Worm (Caenorhabditis elegans) whole organism, late embryonic: ENCODE data around the gene seb-3.

Experiments used
- C08G9.2 ChIP-seq: sonication (generic microtip); optimal IDR thresholded peaks from 2 replicates; lab custom pipeline; 2016; ENCODE audit warnings: mild to moderate bottlenecking, missing genetic modification characterization, moderate library complexity, missing compliant biosample characterization
- ama-1 ChIP-seq: fragments of 150-350 bp; optimal IDR thresholded peaks from 2 replicates; lab custom pipeline; 2014
- ceh-18 ChIP-seq: sonication (generic microtip); optimal IDR thresholded peaks from 2 replicates; lab custom pipeline; 2016; ENCODE audit warnings: missing genetic modification characterization, missing compliant biosample characterization
- ceh-19 ChIP-seq: fragments of 200-800 bp; sonication (Bioruptor generic); optimal IDR thresholded peaks from 2 replicates; lab custom pipeline; 2018; ENCODE audit warnings: mild to moderate bottlenecking, missing genetic modification characterization, missing compliant biosample characterization
- ceh-2 ChIP-seq: sonication (generic microtip); optimal IDR thresholded peaks from 2 replicates; lab custom pipeline; 2016; ENCODE audit warnings: missing genotype, missing genetic modification characterization, missing compliant biosample characterization
- ceh-22 ChIP-seq: sonication (generic microtip); optimal IDR thresholded peaks from 2 replicates; lab custom pipeline; 2017; ENCODE audit warnings: missing biosample characterization, missing genetic modification characterization
- ceh-24 ChIP-seq: sonication (generic microtip); optimal IDR thresholded peaks from 2 replicates; lab custom pipeline; 2016; ENCODE audit warnings: mild to moderate bottlenecking, missing genetic modification characterization, missing compliant biosample characterization
- ceh-30 ChIP-seq: fragments of 150-350 bp; optimal IDR thresholded peaks from 2 replicates; lab custom pipeline; 2014; ENCODE audit warnings: missing biosample characterization, missing genetic modification characterization
- ceh-31 ChIP-seq: sonication (generic microtip); optimal IDR thresholded peaks from 2 replicates; lab custom pipeline; 2016; ENCODE audit warnings: missing genetic modification characterization, missing compliant biosample characterization
- ceh-45 ChIP-seq: fragments of 200-800 bp; sonication (Bioruptor generic); IDR thresholded peaks from 2 replicates; pipeline ENCODE4 v1.3.6; 2022; ENCODE audit warnings: missing genetic modification reagents, missing genetic modification characterization, missing compliant biosample characterization
- ceh-48 ChIP-seq: sonication (generic microtip); optimal IDR thresholded peaks from 2 replicates; lab custom pipeline; 2016; ENCODE audit warnings: missing genetic modification characterization, inconsistent platforms, missing compliant biosample characterization
- che-1 ChIP-seq: sonication (generic microtip); optimal IDR thresholded peaks from 2 replicates; lab custom pipeline; 2016; ENCODE audit warnings: mild to moderate bottlenecking, missing genetic modification characterization, missing compliant biosample characterization
- dmd-4 ChIP-seq: sonication (generic microtip); optimal IDR thresholded peaks from 2 replicates; lab custom pipeline; 2016; ENCODE audit warnings: borderline replicate concordance, missing genetic modification characterization, missing compliant biosample characterization
- elt-2 ChIP-seq: sonication (generic microtip); optimal IDR thresholded peaks from 2 replicates; lab custom pipeline; 2016; ENCODE audit warnings: missing genetic modification reagents, missing genetic modification characterization, missing compliant biosample characterization
- elt-4 ChIP-seq: sonication (generic microtip); optimal IDR thresholded peaks from 2 replicates; lab custom pipeline; 2016; ENCODE audit warnings: missing genetic modification characterization, missing compliant biosample characterization
- ets-4 ChIP-seq: sonication (generic microtip); optimal IDR thresholded peaks from 2 replicates; lab custom pipeline; 2016; ENCODE audit warnings: missing genetic modification characterization, missing compliant biosample characterization
- eyg-1 ChIP-seq: sonication (generic microtip); optimal IDR thresholded peaks from 2 replicates; lab custom pipeline; 2016; ENCODE audit warnings: missing genotype, missing genetic modification characterization, missing compliant biosample characterization
- gmeb-2 ChIP-seq: sonication (generic microtip); optimal IDR thresholded peaks from 2 replicates; lab custom pipeline; 2016; ENCODE audit warnings: missing genetic modification characterization, inconsistent platforms, missing compliant biosample characterization
- hlh-13 ChIP-seq: fragments of 200-800 bp; sonication (Bioruptor generic); optimal IDR thresholded peaks from 2 replicates; lab custom pipeline; 2018; ENCODE audit warnings: mild to moderate bottlenecking, missing genetic modification characterization, missing compliant biosample characterization
- hlh-30 ChIP-seq: sonication (generic microtip); optimal IDR thresholded peaks from 2 replicates; lab custom pipeline; 2017; ENCODE audit warnings: antibody characterized with exemption, missing genetic modification characterization, missing compliant biosample characterization; ENCODE audit not compliant: insufficient read depth
- hlh-8 ChIP-seq: sonication (generic microtip); optimal IDR thresholded peaks from 2 replicates; lab custom pipeline; 2016; ENCODE audit warnings: missing genotype, missing genetic modification characterization, missing compliant biosample characterization
- madf-2 ChIP-seq: sonication (generic microtip); optimal IDR thresholded peaks from 2 replicates; lab custom pipeline; 2017; ENCODE audit warnings: missing genetic modification characterization, missing compliant biosample characterization
- nfya-1 ChIP-seq: sonication (generic microtip); optimal IDR thresholded peaks from 2 replicates; lab custom pipeline; 2017; ENCODE audit warnings: missing genetic modification characterization, mild to moderate bottlenecking, missing compliant biosample characterization, antibody characterized with exemption, moderate library complexity
- nhr-11 ChIP-seq: fragments of 150-350 bp; optimal IDR thresholded peaks from 2 replicates; lab custom pipeline; 2014; ENCODE audit warnings: missing biosample characterization, missing genetic modification characterization
- npax-4 ChIP-seq: sonication (generic microtip); optimal IDR thresholded peaks from 2 replicates; lab custom pipeline; 2016; ENCODE audit warnings: missing genetic modification characterization, missing compliant biosample characterization
- odd-2 ChIP-seq: sonication (generic microtip); optimal IDR thresholded peaks from 2 replicates; lab custom pipeline; 2017; ENCODE audit warnings: antibody characterized with exemption, mild to moderate bottlenecking, missing genetic modification characterization, missing compliant biosample characterization
- pat-9 ChIP-seq: fragments of 200-800 bp; sonication (Bioruptor generic); optimal IDR thresholded peaks from 2 replicates; lab custom pipeline; 2018; ENCODE audit warnings: mild to moderate bottlenecking, missing genetic modification characterization, moderate library complexity, missing compliant biosample characterization
- pax-1 ChIP-seq: fragments of 150-350 bp; optimal IDR thresholded peaks from 2 replicates; lab custom pipeline; 2014; ENCODE audit warnings: missing biosample characterization, missing genetic modification characterization
- pha-2 ChIP-seq: sonication (generic microtip); optimal IDR thresholded peaks from 2 replicates; lab custom pipeline; 2017; ENCODE audit warnings: mild to moderate bottlenecking, missing genetic modification characterization, missing compliant biosample characterization
- pqm-1 ChIP-seq: sonication (generic microtip); optimal IDR thresholded peaks from 2 replicates; lab custom pipeline; 2016; ENCODE audit warnings: missing genetic modification characterization, missing compliant biosample characterization
- ref-2 ChIP-seq: sonication (generic microtip); optimal IDR thresholded peaks from 2 replicates; lab custom pipeline; 2016; ENCODE audit warnings: missing genetic modification characterization, missing compliant biosample characterization
- rnt-1 ChIP-seq: sonication (generic microtip); optimal IDR thresholded peaks from 2 replicates; lab custom pipeline; 2016; ENCODE audit warnings: missing genetic modification characterization, missing compliant biosample characterization
- sox-2 ChIP-seq: fragments of 200-800 bp; sonication (Bioruptor generic); IDR thresholded peaks from 2 replicates; pipeline ENCODE4 v1.3.6; 2022; ENCODE audit warnings: missing genetic modification reagents, missing genetic modification characterization, missing compliant biosample characterization
- tbx-2 ChIP-seq: sonication (generic microtip); optimal IDR thresholded peaks from 2 replicates; lab custom pipeline; 2016; ENCODE audit warnings: missing genetic modification characterization, missing compliant biosample characterization
- unc-3 ChIP-seq, 2 experiments: fragments of 200-800 bp in 1 of 2; sonication (Bioruptor generic) in 1 of 2; sonication (generic microtip) in 1 of 2; conservative IDR thresholded peaks in 1 of 2; optimal IDR thresholded peaks in 1 of 2; 2 replicates each; pipeline versions ENCODE4 v1.3.6 to Lab custom; 2016 to 2022; ENCODE audit warnings: missing compliant biosample characterization in 2 of 2, missing genetic modification characterization in 2 of 2, missing genetic modification reagents in 1 of 2
- unc-42 ChIP-seq: sonication (generic microtip); optimal IDR thresholded peaks from 2 replicates; lab custom pipeline; 2016; ENCODE audit warnings: missing genotype, missing genetic modification characterization, missing compliant biosample characterization
- unc-55 ChIP-seq: sonication (generic microtip); optimal IDR thresholded peaks from 2 replicates; lab custom pipeline; 2017; ENCODE audit warnings: missing biosample characterization, missing genetic modification reagents, missing genetic modification characterization
- unc-86 ChIP-seq: sonication (generic microtip); optimal IDR thresholded peaks from 2 replicates; lab custom pipeline; 2016; ENCODE audit warnings: missing genetic modification characterization, missing compliant biosample characterization

seb-3 gene

DNA sequence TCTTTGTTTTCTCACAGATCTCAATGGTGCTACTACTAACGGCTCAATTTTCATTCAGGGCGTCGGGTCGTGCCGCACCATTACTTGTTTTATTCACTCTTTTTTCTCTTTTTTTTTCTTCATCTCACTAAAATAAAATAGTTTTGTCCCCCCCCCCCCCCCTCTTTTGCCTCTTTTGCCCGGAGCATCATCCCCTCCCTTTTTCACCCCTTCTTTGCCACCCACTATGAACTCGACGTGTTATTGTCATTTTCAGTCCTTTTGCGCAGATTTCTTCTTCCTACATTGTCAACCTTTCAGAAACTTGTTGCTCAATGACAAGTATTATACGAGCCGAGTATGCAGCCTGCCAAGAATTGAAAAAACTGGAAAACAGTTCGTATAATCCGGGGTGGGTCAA lies at the start of gene seb-3:
TSS of gene seb-3 (plus strand) at position 301 of the 400 bp plus-strand sequence.
- TF ChIP-seq unc-86 (tag; lab: Kevin White, UChicago) (no peak), ceh-45 (GFP tag; lab: Robert Waterston, UW) (no peak), elt-2 (tag; lab: Kevin White, UChicago) (no peak), npax-4 (tag; lab: Kevin White, UChicago) (no peak), sox-2 (GFP tag; lab: Robert Waterston, UW) (no peak), ceh-22 (tag; lab: Kevin White, UChicago) (no peak), ceh-19 (GFP tag; lab: Kevin White, UChicago) (no peak), nhr-11 (tag; lab: Kevin White, UChicago) (no peak), C08G9.2 (tag; lab: Kevin White, UChicago) (no peak), ceh-2 (tag; lab: Kevin White, UChicago) (no peak), hlh-8 (tag; lab: Kevin White, UChicago) (no peak), odd-2 (no peak), dmd-4 (no peak)

DNA sequence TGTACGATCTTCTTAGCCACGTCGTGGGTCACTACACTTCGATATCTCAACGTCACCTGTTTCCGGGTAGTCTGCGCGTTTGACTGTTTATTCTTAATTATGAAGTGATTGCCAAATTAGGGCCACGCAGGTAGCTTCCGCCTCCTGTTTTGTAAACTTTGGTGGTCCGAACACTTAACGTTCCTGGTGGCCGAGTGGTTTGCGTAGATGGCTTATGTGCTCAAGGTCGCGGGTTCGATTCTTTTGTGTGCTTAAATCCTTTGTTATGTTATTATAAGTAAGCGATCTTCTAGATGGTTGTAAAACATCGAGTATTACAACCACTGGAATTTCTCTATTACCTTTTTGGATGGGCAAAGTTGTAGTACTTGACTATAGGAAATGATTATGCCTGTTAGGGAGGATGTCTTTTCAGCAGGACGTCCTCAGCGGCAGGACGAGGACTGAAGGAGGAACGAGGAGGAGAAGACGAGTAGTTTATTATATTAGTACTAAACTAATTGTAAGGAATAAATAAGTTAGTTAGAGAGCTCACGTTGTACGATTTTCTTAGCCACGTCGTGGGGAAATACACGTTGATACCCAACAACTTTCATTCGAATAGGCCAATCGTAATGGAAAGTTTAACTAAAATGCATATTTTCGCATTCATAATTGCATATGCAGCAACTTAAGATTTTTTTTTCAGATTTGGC lies 49.1 kb upstream of the seb-3 start:
- TF ChIP-seq unc-42 (tag; lab: Kevin White, UChicago): peak; percentile 81
- no peak for TF ChIP-seq ceh-48
- no peak for TF ChIP-seq C08G9.2 (tag; lab: Kevin White, UChicago)

DNA sequence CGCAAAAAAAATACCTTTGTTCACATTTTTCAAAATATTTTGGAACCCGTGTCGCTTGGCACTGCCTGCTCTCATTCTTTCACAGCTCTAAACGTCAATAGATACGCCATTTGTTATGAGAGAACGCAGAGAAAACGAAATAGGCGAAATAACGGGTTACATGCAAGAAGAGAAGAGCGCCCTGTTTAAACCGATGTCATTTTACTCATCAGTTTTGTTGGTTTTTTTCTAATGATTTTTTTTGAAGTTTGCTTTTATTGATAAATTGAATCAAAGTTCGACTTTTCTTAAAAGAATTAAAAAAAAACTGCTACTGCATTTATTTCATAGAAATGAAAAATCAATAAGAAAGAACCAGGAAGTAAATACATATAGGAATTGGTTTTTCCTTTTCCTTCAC lies 47.4 kb upstream of the seb-3 start:
- no peak for TF ChIP-seq npax-4 (tag; lab: Kevin White, UChicago)
- TF ChIP-seq ceh-22 (tag; lab: Kevin White, UChicago): no peak
- TF ChIP-seq nfya-1 (tag; lab: Kevin White, UChicago): peak; percentile 3
- TF ChIP-seq ceh-31 (tag; lab: Kevin White, UChicago): no peak
- no peak for TF ChIP-seq gmeb-2 (tag; lab: Kevin White, UChicago)

DNA sequence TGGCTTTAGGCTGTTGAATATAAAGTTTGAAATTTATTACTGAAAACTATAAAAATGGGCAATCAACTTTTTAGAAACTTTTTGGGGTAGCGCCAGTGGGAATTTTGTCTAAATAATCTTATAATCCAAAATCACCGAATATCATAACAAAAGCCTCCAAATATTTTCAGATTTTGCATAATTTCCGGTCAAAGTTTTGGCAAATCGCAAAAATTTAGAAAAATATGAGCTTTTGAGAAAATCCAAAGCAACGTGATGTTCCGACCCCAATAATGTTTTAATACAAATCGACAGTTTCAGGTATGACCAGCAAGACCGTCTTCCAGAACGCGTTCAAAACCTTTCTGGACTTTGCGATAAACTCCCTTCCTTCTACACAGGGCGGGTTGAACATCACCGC lies 46.7 kb upstream of the seb-3 start, which contains the start of gene emre-1:
TSS of gene emre-1 (plus strand) at position 301 of the 400 bp plus-strand sequence.
- no peak for TF ChIP-seq C08G9.2 (tag; lab: Kevin White, UChicago)
- no peak for TF ChIP-seq eyg-1 (tag; lab: Kevin White, UChicago)
- TF ChIP-seq madf-2: no peak

DNA sequence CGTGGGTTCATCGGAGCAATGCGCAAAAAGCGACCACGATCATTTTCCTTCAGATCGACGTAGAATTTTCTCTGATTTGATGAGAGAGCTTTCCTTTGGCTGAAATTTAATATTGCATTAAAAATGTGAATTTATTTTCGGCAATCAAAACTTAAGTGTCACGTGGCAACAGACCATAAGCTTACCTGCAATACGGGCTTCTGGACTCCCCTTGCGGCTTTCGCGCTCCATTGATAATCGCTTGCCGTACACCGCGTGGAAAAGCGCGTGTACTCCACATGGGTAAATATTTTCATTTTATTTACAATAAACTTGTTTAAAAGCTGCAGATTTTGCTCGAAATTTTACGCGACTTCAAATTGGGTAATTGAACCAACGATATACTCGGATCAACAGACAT lies 43.6 kb upstream of the seb-3 start, which contains the start of gene plp-2:
TSS of gene plp-2 (minus strand) at position 280 of the 400 bp plus-strand sequence.
- no peak for TF ChIP-seq ama-1 (lab: Kevin White, UChicago)
- TF ChIP-seq ref-2 (tag; lab: Kevin White, UChicago): no peak
- TF ChIP-seq hlh-30 (tag; lab: Kevin White, UChicago): peak; percentile 30
- TF ChIP-seq rnt-1 (tag; lab: Kevin White, UChicago): no peak
- no peak for TF ChIP-seq che-1 (tag; lab: Kevin White, UChicago)
- no peak for TF ChIP-seq ceh-31 (tag; lab: Kevin White, UChicago)
- TF ChIP-seq pax-1 (tag; lab: Kevin White, UChicago): peak; percentile 38

DNA sequence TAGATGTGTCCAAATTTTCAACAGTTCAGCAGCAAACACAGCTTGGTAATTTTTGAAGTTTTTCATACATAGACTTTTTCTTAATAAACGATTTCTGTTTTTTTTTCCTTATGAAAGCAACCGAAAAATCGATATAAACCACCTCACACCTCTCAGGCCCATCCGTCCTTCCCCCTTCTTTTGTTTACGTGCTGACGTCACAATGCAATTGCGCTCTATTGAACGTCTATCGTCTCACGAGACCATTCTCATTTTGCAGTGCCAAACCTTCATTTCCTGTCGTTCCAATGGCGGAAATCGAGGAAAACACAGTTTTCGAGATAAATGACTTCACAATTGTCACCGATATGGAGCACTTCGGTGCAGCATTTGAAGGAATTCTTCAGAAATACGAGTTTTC lies 42.8 kb upstream of the seb-3 start, which contains the start of gene rbg-1:
TSS of gene rbg-1 (plus strand) at position 260 of the 400 bp plus-strand sequence.
- TF ChIP-seq elt-2 (tag; lab: Kevin White, UChicago): no peak
- no peak for TF ChIP-seq elt-4
- TF ChIP-seq ceh-48: peak; percentile 81
- no peak for TF ChIP-seq pat-9
- peak; percentile 38 for TF ChIP-seq nfya-1 (tag; lab: Kevin White, UChicago)
- TF ChIP-seq dmd-4: no peak
- peak; percentile 58 for TF ChIP-seq ceh-31 (tag; lab: Kevin White, UChicago)
- TF ChIP-seq pqm-1 (tag; lab: Kevin White, UChicago): no peak
- TF ChIP-seq unc-55 (GFP tag; lab: Kevin White, UChicago): peak; percentile 63
- no peak for TF ChIP-seq odd-2
- no peak for TF ChIP-seq ets-4 (tag; lab: Kevin White, UChicago)
- TF ChIP-seq hlh-13 (GFP tag; lab: Kevin White, UChicago): no peak
- TF ChIP-seq rnt-1 (tag; lab: Kevin White, UChicago): peak; percentile 12
- peak; percentile 42 for TF ChIP-seq ceh-18 (tag; lab: Kevin White, UChicago)
- no peak for TF ChIP-seq unc-3 (GFP tag; conservative IDR thresholded peaks at IDR 0.05; lab: Robert Waterston, UW)
- no peak for TF ChIP-seq unc-3 (tag; optimal IDR thresholded peaks at IDR 0.05; lab: Kevin White, UChicago)
- no peak for TF ChIP-seq pha-2 (tag; lab: Kevin White, UChicago)
- TF ChIP-seq sox-2 (GFP tag; lab: Robert Waterston, UW): no peak; the same call in 1 of the 2 replicates
- peak; percentile 47 for TF ChIP-seq tbx-2 (tag; lab: Kevin White, UChicago)
- TF ChIP-seq unc-86 (tag; lab: Kevin White, UChicago): no peak
- no peak for TF ChIP-seq nhr-11 (tag; lab: Kevin White, UChicago)
- TF ChIP-seq ceh-24: no peak
- TF ChIP-seq hlh-30 (tag; lab: Kevin White, UChicago): peak; percentile 92
- no peak for TF ChIP-seq ceh-30 (tag; lab: Kevin White, UChicago)
